Worm (Caenorhabditis elegans) whole organism, early embryonic: ENCODE measurements around the gene cyp-35C1.

Experiments used
- B0310.2 ChIP-seq: sonication (generic microtip); optimal IDR thresholded peaks from 2 replicates; lab custom pipeline; 2016; ENCODE audit warnings: mild to moderate bottlenecking, missing genetic modification characterization, missing compliant biosample characterization
- F13C5.2 ChIP-seq: sonication (generic microtip); optimal IDR thresholded peaks from 2 replicates; lab custom pipeline; 2017; ENCODE audit warnings: mild to moderate bottlenecking, missing genetic modification characterization, inconsistent platforms, missing compliant biosample characterization
- aly-1 ChIP-seq: sonication (generic microtip); optimal IDR thresholded peaks from 2 replicates; lab custom pipeline; 2016; ENCODE audit warnings: missing genetic modification characterization, missing compliant biosample characterization
- ama-1 ChIP-seq: fragments of 150-350 bp; optimal IDR thresholded peaks from 2 replicates; lab custom pipeline; 2014
- ceh-13 ChIP-seq: fragments of 200-800 bp; sonication (Bioruptor generic); optimal IDR thresholded peaks from 2 replicates; lab custom pipeline; 2018; ENCODE audit warnings: mild to moderate bottlenecking, missing genetic modification characterization, missing compliant biosample characterization
- ceh-36 ChIP-seq: sonication (generic microtip); optimal IDR thresholded peaks from 2 replicates; lab custom pipeline; 2016; ENCODE audit warnings: missing genetic modification characterization, inconsistent platforms, missing compliant biosample characterization
- ets-7 ChIP-seq: sonication (generic microtip); optimal IDR thresholded peaks from 2 replicates; lab custom pipeline; 2016; ENCODE audit warnings: missing genotype, missing genetic modification characterization, missing compliant biosample characterization
- flt-1 ChIP-seq: fragments of 200-800 bp; sonication (Bioruptor generic); IDR thresholded peaks from 2 replicates; pipeline ENCODE4 v1.3.6; 2022; ENCODE audit warnings: missing genetic modification characterization, missing compliant biosample characterization
- hmbx-1 ChIP-seq: sonication (generic microtip); optimal IDR thresholded peaks from 2 replicates; lab custom pipeline; 2016; ENCODE audit warnings: mild to moderate bottlenecking, missing genetic modification characterization, missing compliant biosample characterization
- hmg-4 ChIP-seq: fragments of 200-800 bp; sonication (Bioruptor generic); optimal IDR thresholded peaks from 2 replicates; lab custom pipeline; 2018; ENCODE audit warnings: mild to moderate bottlenecking, missing genetic modification characterization, missing compliant biosample characterization
- hnd-1 ChIP-seq: sonication (generic microtip); optimal IDR thresholded peaks from 2 replicates; lab custom pipeline; 2016; ENCODE audit warnings: missing genetic modification characterization, missing compliant biosample characterization
- pes-1 ChIP-seq: fragments of 200-800 bp; sonication (Bioruptor generic); IDR thresholded peaks from 2 replicates; pipeline ENCODE4 v1.3.6; 2022; ENCODE audit warnings: missing genetic modification reagents, missing genetic modification characterization, missing compliant biosample characterization
- scrt-1 ChIP-seq: fragments of 200-800 bp; sonication (Bioruptor generic); IDR thresholded peaks from 2 replicates; pipeline ENCODE4 v1.3.6; 2022; ENCODE audit warnings: missing genetic modification characterization, missing compliant biosample characterization
- sea-1 ChIP-seq: fragments of 200-800 bp; sonication (Bioruptor generic); conservative IDR thresholded peaks from 2 replicates; pipeline ENCODE4 v1.3.6; 2022; ENCODE audit warnings: missing genetic modification characterization, missing compliant biosample characterization
- tbx-11 ChIP-seq: fragments of 200-800 bp; sonication (Bioruptor generic); IDR thresholded peaks from 2 replicates; pipeline ENCODE4 v1.3.6; 2022; ENCODE audit warnings: missing genetic modification characterization, missing compliant biosample characterization
- tbx-37 ChIP-seq: fragments of 200-800 bp; sonication (Bioruptor generic); conservative IDR thresholded peaks from 2 replicates; pipeline ENCODE4 v1.3.6; 2022; ENCODE audit warnings: missing genetic modification reagents, missing genetic modification characterization, missing compliant biosample characterization
- tra-4 ChIP-seq: sonication (generic microtip); optimal IDR thresholded peaks from 2 replicates; lab custom pipeline; 2017; ENCODE audit warnings: missing genetic modification characterization, missing compliant biosample characterization

The cyp-35C1 gene

DNA sequence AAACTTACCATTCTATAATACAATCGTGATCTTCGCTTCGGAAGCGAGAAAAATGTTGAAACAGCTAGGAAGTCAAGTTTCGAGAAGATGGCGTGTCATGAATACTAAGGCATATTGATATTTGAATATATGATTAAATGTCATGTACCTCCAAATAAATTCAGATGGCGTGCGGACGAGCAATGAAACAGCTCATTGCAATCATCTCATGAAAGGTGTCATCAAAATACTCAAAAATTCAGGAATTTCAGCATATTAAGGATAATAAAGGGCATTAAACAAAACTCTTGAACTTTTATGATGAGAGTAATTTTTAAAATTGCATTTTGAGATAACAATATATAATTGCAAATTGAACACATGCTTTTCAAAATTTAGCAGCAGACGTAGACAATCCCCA, 17.1 kb upstream of the cyp-35C1 start, which contains the start of gene gcy-32:
gcy-32 (minus strand) TSS at position 101 of the 400 bp plus-strand sequence.
- TF ChIP-seq aly-1 (tag; lab: Kevin White, UChicago) (no peak), sea-1 (GFP tag; lab: Robert Waterston, UW) (no peak), ets-7 (tag; lab: Kevin White, UChicago) (no peak), ceh-36 (no peak), tbx-37 (GFP tag; lab: Robert Waterston, UW) (no peak), F13C5.2 (tag; lab: Kevin White, UChicago) (no peak), B0310.2 (tag; lab: Kevin White, UChicago) (no peak), pes-1 (GFP tag; lab: Robert Waterston, UW) (no peak), tbx-11 (no peak), ama-1 (lab: Kevin White, UChicago) (no peak), hnd-1 (tag; lab: Kevin White, UChicago) (no peak), ceh-13 (GFP tag; lab: Kevin White, UChicago) (no peak), hmbx-1 (tag; lab: Kevin White, UChicago) (no peak), tra-4 (no peak), flt-1 (no peak), scrt-1 (GFP tag; lab: Robert Waterston, UW) (no peak), hmg-4 (GFP tag; lab: Kevin White, UChicago) (no peak)

ce11 chrV:13909400-13909799, 11.1 kb upstream of the cyp-35C1 start, which contains the start of gene C06B3.7:
C06B3.7 (plus strand) TSS chrV:13909686.
- TF ChIP-seq flt-1, result no peak
- TF ChIP-seq hnd-1 (tag; lab: Kevin White, UChicago), result no peak
- TF ChIP-seq scrt-1 (GFP tag; lab: Robert Waterston, UW), result no peak
- no peak for TF ChIP-seq ceh-13 (GFP tag; lab: Kevin White, UChicago)
- TF ChIP-seq ets-7 (tag; lab: Kevin White, UChicago), result no peak

DNA sequence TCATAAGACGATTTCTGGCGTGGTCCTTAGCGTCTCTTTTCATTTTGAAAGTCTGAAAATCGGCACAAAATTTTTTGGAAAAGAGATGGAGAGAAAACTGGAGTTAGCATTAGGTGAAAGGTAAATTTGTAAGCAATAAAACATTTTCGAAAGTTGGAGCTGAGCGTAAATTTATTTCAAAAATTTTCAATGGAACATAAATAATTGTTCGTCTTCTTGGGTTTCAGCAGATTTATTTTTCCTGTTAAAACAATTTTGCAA, 10.6 kb upstream of the cyp-35C1 start, which contains the start of gene C06B3.6:
C06B3.6 (minus strand) TSS at position 52 of the 261 bp plus-strand sequence.
- no peak for TF ChIP-seq scrt-1 (GFP tag; lab: Robert Waterston, UW)

DNA sequence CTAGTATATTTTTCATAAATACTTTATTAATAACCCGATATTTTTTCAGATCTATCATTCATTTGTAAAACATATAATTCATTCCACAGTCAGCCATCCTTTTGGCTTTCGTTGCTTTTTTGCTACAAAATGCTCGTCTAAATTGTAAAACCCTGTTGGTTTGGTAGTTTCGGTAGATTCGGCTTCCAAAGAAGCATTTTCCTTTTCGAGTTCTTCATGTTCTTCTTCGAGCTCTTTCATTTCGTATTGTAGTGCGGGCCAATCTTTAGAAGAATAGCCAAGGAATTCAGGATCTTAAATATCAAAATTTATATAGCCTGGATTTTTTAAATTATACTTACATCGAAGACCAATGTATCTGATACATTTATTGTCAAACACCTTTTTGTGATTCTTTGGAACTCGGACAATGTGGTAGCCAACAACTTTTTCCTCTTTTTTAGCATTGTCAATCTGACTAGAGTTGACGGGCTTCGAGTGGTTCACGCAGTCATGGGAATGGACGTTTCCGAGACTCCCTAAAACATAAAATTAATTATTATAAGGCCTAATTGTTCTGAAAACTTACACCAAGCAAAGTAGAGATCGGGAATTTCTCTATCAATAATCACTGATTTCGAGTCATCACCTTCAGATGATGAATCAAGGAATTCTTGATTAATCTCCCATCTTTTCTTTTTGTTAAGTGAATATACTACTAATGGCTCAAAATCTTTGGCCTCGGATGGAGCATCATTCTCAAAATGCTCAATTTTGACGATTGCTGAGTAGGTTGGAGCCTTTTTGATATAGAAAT, 10.0 kb upstream of the cyp-35C1 start:
- no peak for TF ChIP-seq hnd-1 (tag; lab: Kevin White, UChicago)

DNA sequence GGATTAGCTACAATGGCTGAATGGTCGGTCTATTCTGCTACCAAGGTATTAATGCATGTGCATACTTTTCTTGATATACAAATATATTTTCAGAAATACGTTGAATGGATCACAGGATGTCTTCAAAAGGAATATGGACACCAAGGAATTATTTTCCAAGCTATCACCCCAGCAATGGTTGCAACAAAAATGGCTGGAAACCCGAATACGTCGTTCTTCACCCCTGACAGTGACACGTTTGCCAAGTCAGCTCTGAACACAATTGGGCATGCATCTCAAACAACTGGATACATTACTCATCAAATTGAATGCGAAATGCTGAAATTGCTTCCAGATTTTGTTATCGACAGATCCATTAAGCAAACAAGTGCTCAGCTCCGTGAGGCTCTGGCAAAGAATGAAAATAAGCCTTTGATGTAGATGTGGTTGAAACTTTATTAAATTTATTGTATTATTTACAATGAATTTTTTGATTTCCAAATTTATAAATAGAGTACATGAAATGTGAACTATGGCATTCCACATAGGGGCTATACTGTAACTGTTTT, 9.3 kb upstream of the cyp-35C1 start:
- no peak for TF ChIP-seq tbx-37 (GFP tag; lab: Robert Waterston, UW)

ce11 chrV:13906166-13906565, 7.9 kb upstream of the cyp-35C1 start, which contains the start of gene stdh-1:
stdh-1 (plus strand) TSS chrV:13906492.
- no peak for TF ChIP-seq hnd-1 (tag; lab: Kevin White, UChicago)
- TF ChIP-seq hmg-4 (GFP tag; lab: Kevin White, UChicago), result no peak
- no peak for TF ChIP-seq ama-1 (lab: Kevin White, UChicago)
- TF ChIP-seq sea-1 (GFP tag; lab: Robert Waterston, UW), result no peak
- TF ChIP-seq flt-1, result no peak
- TF ChIP-seq tbx-11, result no peak
- no peak for TF ChIP-seq tra-4
- TF ChIP-seq ceh-13 (GFP tag; lab: Kevin White, UChicago), result no peak
- no peak for TF ChIP-seq B0310.2 (tag; lab: Kevin White, UChicago)
- no peak for TF ChIP-seq tbx-37 (GFP tag; lab: Robert Waterston, UW)
- no peak for TF ChIP-seq hmbx-1 (tag; lab: Kevin White, UChicago)

ce11 chrV:13904446-13904845, 6.2 kb upstream of the cyp-35C1 start, which contains the start of gene stdh-3:
stdh-3 (plus strand) TSS chrV:13904611.
- TF ChIP-seq scrt-1 (GFP tag; lab: Robert Waterston, UW) (no peak), tbx-11 (no peak), ceh-13 (GFP tag; lab: Kevin White, UChicago) (no peak), hmbx-1 (tag; lab: Kevin White, UChicago) (no peak), sea-1 (GFP tag; lab: Robert Waterston, UW) (no peak), pes-1 (GFP tag; lab: Robert Waterston, UW) (no peak), aly-1 (tag; lab: Kevin White, UChicago) (no peak), hnd-1 (tag; lab: Kevin White, UChicago) (no peak), hmg-4 (GFP tag; lab: Kevin White, UChicago) (no peak), tra-4 (no peak)

- no peak for TF ChIP-seq aly-1 (tag; lab: Kevin White, UChicago)
- TF ChIP-seq ceh-36, result no peak
- TF ChIP-seq hmg-4 (GFP tag; lab: Kevin White, UChicago), result no peak
- no peak for TF ChIP-seq flt-1
- TF ChIP-seq ceh-13 (GFP tag; lab: Kevin White, UChicago), result no peak
- no peak for TF ChIP-seq hnd-1 (tag; lab: Kevin White, UChicago)
These were observed 4.2 kb upstream of the cyp-35C1 start, which contains the start of gene C06B3.1 for ce11 chrV:13902495-13902894. C06B3.1 (plus strand) TSS chrV:13902795.
